Worm (Caenorhabditis elegans): ENCODE measurements around the gene stau-1.

The stau-1 gene

ce11 chrX:1051041-1051440, 16.0 kb upstream of the stau-1 start (continued):
- no peak for TF ChIP-seq zag-1 (tag; optimal IDR thresholded peaks at IDR 0.05)
- no peak for TF ChIP-seq peb-1 (tag; optimal IDR thresholded peaks at IDR 0.05)
- TF ChIP-seq lsy-2 (tag; optimal IDR thresholded peaks at IDR 0.05) = peak in 1 of 2 experiments; percentile 24
- TF ChIP-seq ceh-82 (tag; optimal IDR thresholded peaks at IDR 0.05) = no peak
- TF ChIP-seq F13H6.1 (tag; optimal IDR thresholded peaks at IDR 0.05) = peak; percentile 69
- no peak for TF ChIP-seq nhr-25 (tag; optimal IDR thresholded peaks at IDR 0.05)
- TF ChIP-seq mdl-1 (tag; optimal IDR thresholded peaks at IDR 0.05) = no peak
- TF ChIP-seq ztf-11 (tag; optimal IDR thresholded peaks at IDR 0.05) = no peak
- no peak for TF ChIP-seq blmp-1 (tag; optimal IDR thresholded peaks at IDR 0.05; ENCODE audit: insufficient read depth)

- TF ChIP-seq fos-1 (tag; optimal IDR thresholded peaks at IDR 0.05) (peak; percentile 63), F13H6.1 (tag; optimal IDR thresholded peaks at IDR 0.05) (no peak), crh-2 (tag; optimal IDR thresholded peaks at IDR 0.05) (peak; percentile 45)
Observed at ce11 chrX:1046156-1046831, 11.2 kb upstream of the stau-1 start, which contains the start of gene vpat-1. TSS of gene vpat-1 (minus strand) at chrX:1046206.

- no peak for TF ChIP-seq lin-11 (tag; optimal IDR thresholded peaks at IDR 0.05)
- TF ChIP-seq nhr-129 (tag; optimal IDR thresholded peaks at IDR 0.05) = peak; percentile 93
- TF ChIP-seq F13H6.1 (tag; optimal IDR thresholded peaks at IDR 0.05) = no peak
- TF ChIP-seq unc-55 (GFP tag; optimal IDR thresholded peaks at IDR 0.05) = no peak
- no peak for TF ChIP-seq skn-1 (tag; optimal IDR thresholded peaks at IDR 0.05)
- TF ChIP-seq egl-27 (tag; optimal IDR thresholded peaks at IDR 0.05) = no peak
Observed at ce11 chrX:1044327-1044726, 9.2 kb upstream of the stau-1 start.

ce11 chrX:1038347-1038746, 3.3 kb upstream of the stau-1 start, which contains the start of gene F55A4.7:
TSS of gene F55A4.7 (minus strand) at chrX:1038447.
- TF ChIP-seq nhr-237 (tag; optimal IDR thresholded peaks at IDR 0.05) (no peak), nhr-12 (tag; optimal IDR thresholded peaks at IDR 0.05) (no peak), fos-1 (tag; optimal IDR thresholded peaks at IDR 0.05) (no peak), nhr-11 (tag; optimal IDR thresholded peaks at IDR 0.05) (no peak)

ce11 chrX:1030867-1031266, 4.2 kb downstream of the stau-1 start:
- TF ChIP-seq ztf-4 (tag; optimal IDR thresholded peaks at IDR 0.05) = no peak
- TF ChIP-seq peb-1 (tag; optimal IDR thresholded peaks at IDR 0.05) = no peak
- no peak for TF ChIP-seq ZK546.5 (tag; optimal IDR thresholded peaks at IDR 0.05)
- no peak for TF ChIP-seq ztf-1 (GFP tag; conservative IDR thresholded peaks at IDR 0.05)
- TF ChIP-seq ceh-82 (tag; optimal IDR thresholded peaks at IDR 0.05) = no peak
- TF ChIP-seq mdl-1 (tag; optimal IDR thresholded peaks at IDR 0.05) = no peak
- TF ChIP-seq nhr-25 (tag; optimal IDR thresholded peaks at IDR 0.05) = no peak

ce11 chrX:1027370-1027769, 7.7 kb downstream of the stau-1 start:
- TF ChIP-seq unc-55 (GFP tag; optimal IDR thresholded peaks at IDR 0.05) (no peak), snpc-4 (tag; optimal IDR thresholded peaks at IDR 0.05) (peak; percentile 53)

- TF ChIP-seq crh-2 (tag; optimal IDR thresholded peaks at IDR 0.05) (peak; percentile 54), unc-62 (GFP tag; optimal IDR thresholded peaks at IDR 0.05) (no peak), sma-9 (GFP tag; optimal IDR thresholded peaks at IDR 0.05) (peak; percentile 44), sma-9 (tag; optimal IDR thresholded peaks at IDR 0.05) (no peak), nhr-129 (tag; optimal IDR thresholded peaks at IDR 0.05) (peak; percentile 17), elt-1 (tag; optimal IDR thresholded peaks at IDR 0.05) (no peak), nhr-23 (tag; optimal IDR thresholded peaks at IDR 0.05) (no peak), nhr-25 (tag; optimal IDR thresholded peaks at IDR 0.05) (peak; percentile 77), fos-1 (tag; optimal IDR thresholded peaks at IDR 0.05) (no peak), egl-27 (tag; optimal IDR thresholded peaks at IDR 0.05) (no peak), sma-3 (GFP tag; optimal IDR thresholded peaks at IDR 0.05) (peak; percentile 54), blmp-1 (tag; optimal IDR thresholded peaks at IDR 0.05; ENCODE audit: insufficient read depth) (no peak), nhr-21 (tag; optimal IDR thresholded peaks at IDR 0.05) (peak; percentile 71), C34F6.9 (tag; optimal IDR thresholded peaks at IDR 0.05) (no peak), gmeb-1 (tag; optimal IDR thresholded peaks at IDR 0.05) (peak; percentile 19), nhr-6 (tag; optimal IDR thresholded peaks at IDR 0.05) (no peak), ama-1 (optimal IDR thresholded peaks at IDR 0.05) (no peak), dmd-4 (tag; optimal IDR thresholded peaks at IDR 0.05) (no peak)
Observed at ce11 chrX:1026722-1027121, 8.4 kb downstream of the stau-1 start.
